Fruit fly (Drosophila melanogaster) whole organism, adult: ENCODE data around the gene Hgsnat.

ENCODE experiments used
- CG11617 ChIP-seq: fragments of 200-800 bp; sonication (Bioruptor generic); optimal IDR thresholded peaks from 2 replicates; lab custom pipeline; 2017; ENCODE audit warnings: mild to moderate bottlenecking, missing biosample characterization, missing genetic modification reagents, missing genetic modification characterization
- CG12768 ChIP-seq: fragments of 200-800 bp; sonication (Bioruptor generic); optimal IDR thresholded peaks from 2 replicates; lab custom pipeline; 2017; ENCODE audit warnings: missing biosample characterization, missing genetic modification characterization, mild to moderate bottlenecking, moderate library complexity, missing genetic modification reagents
- CG1620 ChIP-seq: fragments of 200-800 bp; sonication (Bioruptor generic); optimal IDR thresholded peaks from 2 replicates; lab custom pipeline; 2016; ENCODE audit warnings: missing biosample characterization, missing genetic modification characterization
- CG33017 ChIP-seq: fragments of 200-800 bp; sonication (Bioruptor generic); optimal IDR thresholded peaks from 2 replicates; lab custom pipeline; 2018; ENCODE audit warnings: missing biosample characterization, mild to moderate bottlenecking, missing genetic modification characterization, moderate library complexity
- CG7045 ChIP-seq: fragments of 200-800 bp; sonication (Bioruptor generic); optimal IDR thresholded peaks from 2 replicates; lab custom pipeline; 2017; ENCODE audit warnings: missing biosample characterization, mild to moderate bottlenecking, missing genetic modification characterization
- Crg-1 ChIP-seq: fragments of 200-800 bp; sonication (Bioruptor generic); optimal IDR thresholded peaks from 2 replicates; lab custom pipeline; 2016; ENCODE audit warnings: missing biosample characterization, missing genetic modification characterization
- Hr96 ChIP-seq: fragments of 200-800 bp; sonication (Bioruptor generic); optimal IDR thresholded peaks from 2 replicates; lab custom pipeline; 2016; ENCODE audit warnings: missing biosample characterization, missing genetic modification characterization
- bab1 ChIP-seq: fragments of 200-800 bp; sonication (Bioruptor generic); optimal IDR thresholded peaks from 3 replicates; lab custom pipeline; 2019; ENCODE audit warnings: missing biosample characterization, mild to moderate bottlenecking, missing genetic modification characterization, moderate library complexity
- cic ChIP-seq: fragments of 200-800 bp; sonication (Bioruptor generic); optimal IDR thresholded peaks from 2 replicates; lab custom pipeline; 2017; ENCODE audit warnings: missing biosample characterization, mild to moderate bottlenecking, missing genetic modification characterization, moderate library complexity
- cnc ChIP-seq, 2 experiments: fragments of >200 bp; optimal IDR thresholded peaks; 2 replicates each; lab custom pipeline; 2017
- kay ChIP-seq: fragments of 200-800 bp; sonication (Bioruptor generic); peaks from one replicate; lab custom pipeline; 2016; ENCODE audit warnings: missing biosample characterization, missing genetic modification characterization, borderline replicate concordance
- pad ChIP-seq: fragments of 200-800 bp; sonication (Bioruptor generic); optimal IDR thresholded peaks from 3 replicates; lab custom pipeline; 2017; ENCODE audit warnings: missing biosample characterization, missing genetic modification characterization, mild to moderate bottlenecking, moderate library complexity, missing genetic modification reagents
- toe ChIP-seq: fragments of 200-800 bp; sonication (Bioruptor generic); optimal IDR thresholded peaks from 2 replicates; lab custom pipeline; 2016; ENCODE audit warnings: missing biosample characterization, missing genetic modification characterization

DNA sequence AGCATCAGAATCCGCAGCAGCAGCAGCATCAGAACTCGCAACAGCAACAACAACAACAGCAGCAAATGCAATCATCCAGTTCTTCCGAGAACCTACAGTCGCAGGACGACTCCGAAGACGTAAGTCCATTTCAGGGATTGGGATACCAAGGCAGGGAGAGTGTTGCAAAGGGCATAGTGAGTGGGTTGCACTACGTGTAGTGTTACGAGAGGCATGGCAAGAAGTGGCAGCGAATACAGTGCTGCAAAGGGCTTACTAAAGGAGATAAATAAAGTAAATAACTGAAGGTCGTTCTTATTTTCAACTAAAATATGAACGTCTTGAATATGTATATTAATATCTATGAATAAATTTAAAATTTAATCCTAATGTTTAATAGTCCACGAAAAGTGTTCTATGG is 7.5 kb upstream of the Hgsnat start:
- TF ChIP-seq CG1620 (no peak), kay (GFP tag; lab: Kevin White, UChicago) (no peak), bab1 (GFP tag; lab: Kevin White, UChicago) (no peak), cnc (optimal IDR thresholded peaks at IDR 0.05; lab: Kevin White, UChicago) (no peak), CG7045 (GFP tag; lab: Kevin White, UChicago) (no peak), CG33017 (tag; lab: Kevin White, UChicago) (no peak), cic (no peak), Hr96 (GFP tag; lab: Kevin White, UChicago) (no peak), toe (GFP tag; lab: Kevin White, UChicago) (no peak), CG11617 (GFP tag; lab: Kevin White, UChicago) (no peak), CG12768 (no peak), pad (no peak), Crg-1 (no peak)
